Worm (Caenorhabditis elegans): ENCODE results near the gene ZK1127.5.

ZK1127.5 gene

ce11 chrII:7090085-7090484 is 39.6 kb downstream of the ZK1127.5 start:
- no peak for TF ChIP-seq mbf-1 (tag; optimal IDR thresholded peaks at IDR 0.05)
- peak; percentile 26 for TF ChIP-seq crh-2 (tag; optimal IDR thresholded peaks at IDR 0.05)
- peak; percentile 23 for TF ChIP-seq C34F6.9 (tag; optimal IDR thresholded peaks at IDR 0.05)
- no peak for TF ChIP-seq lin-13 (GFP tag; optimal IDR thresholded peaks at IDR 0.05)
- TF ChIP-seq nhr-21 (tag; optimal IDR thresholded peaks at IDR 0.05) = no peak
- TF ChIP-seq nhr-25 (tag; optimal IDR thresholded peaks at IDR 0.05) = peak; percentile 47
- TF ChIP-seq ceh-16 (tag; optimal IDR thresholded peaks at IDR 0.05) = peak; percentile 4
- no peak for TF ChIP-seq zag-1 (tag; optimal IDR thresholded peaks at IDR 0.05)
- TF ChIP-seq sma-9 (GFP tag; optimal IDR thresholded peaks at IDR 0.05) = peak; percentile 26
- no peak for TF ChIP-seq sma-9 (tag; optimal IDR thresholded peaks at IDR 0.05)
- TF ChIP-seq nhr-129 (tag; optimal IDR thresholded peaks at IDR 0.05) = peak; percentile 73
- peak in 1 of 2 experiments; percentile 1 for TF ChIP-seq lsy-2 (tag; optimal IDR thresholded peaks at IDR 0.05)

ce11 chrII:7090852-7091251 is 40.4 kb downstream of the ZK1127.5 start:
- no peak for TF ChIP-seq ama-1 (optimal IDR thresholded peaks at IDR 0.05)
- no peak for TF ChIP-seq unc-62 (GFP tag; optimal IDR thresholded peaks at IDR 0.05)
- TF ChIP-seq fos-1 (tag; optimal IDR thresholded peaks at IDR 0.05) = no peak
- no peak for TF ChIP-seq nhr-21 (tag; optimal IDR thresholded peaks at IDR 0.05)
- no peak for TF ChIP-seq mab-5 (tag; optimal IDR thresholded peaks at IDR 0.05)
- no peak for TF ChIP-seq gmeb-1 (tag; optimal IDR thresholded peaks at IDR 0.05)
- no peak for TF ChIP-seq elt-3 (tag; optimal IDR thresholded peaks at IDR 0.05)
- no peak for TF ChIP-seq C34F6.9 (tag; optimal IDR thresholded peaks at IDR 0.05)
- TF ChIP-seq snpc-4 (tag; optimal IDR thresholded peaks at IDR 0.05) = no peak

- TF ChIP-seq peb-1 (tag; optimal IDR thresholded peaks at IDR 0.05) (no peak), nhr-23 (tag; optimal IDR thresholded peaks at IDR 0.05) (no peak), nhr-21 (tag; optimal IDR thresholded peaks at IDR 0.05) (no peak), nhr-10 (tag; optimal IDR thresholded peaks at IDR 0.05) (no peak), ztf-4 (tag; optimal IDR thresholded peaks at IDR 0.05) (no peak), mdl-1 (tag; optimal IDR thresholded peaks at IDR 0.05) (no peak), gmeb-1 (tag; optimal IDR thresholded peaks at IDR 0.05) (no peak), sem-4 (tag; optimal IDR thresholded peaks at IDR 0.05) (no peak), F13H6.1 (tag; optimal IDR thresholded peaks at IDR 0.05) (no peak), mab-5 (tag; optimal IDR thresholded peaks at IDR 0.05) (no peak), dmd-4 (tag; optimal IDR thresholded peaks at IDR 0.05) (no peak), zag-1 (tag; optimal IDR thresholded peaks at IDR 0.05) (no peak), unc-55 (GFP tag; optimal IDR thresholded peaks at IDR 0.05) (no peak), ztf-11 (tag; optimal IDR thresholded peaks at IDR 0.05) (no peak), C34F6.9 (tag; optimal IDR thresholded peaks at IDR 0.05) (no peak)
Observed at ce11 chrII:7093339-7093821, 42.9 kb downstream of the ZK1127.5 start, which contains the start of gene T02G5.3. Gene T02G5.3 (plus strand): TSS chrII:7093389.

- TF ChIP-seq sma-9 (GFP tag; optimal IDR thresholded peaks at IDR 0.05) (no peak), sma-9 (tag; optimal IDR thresholded peaks at IDR 0.05) (no peak), ztf-11 (tag; optimal IDR thresholded peaks at IDR 0.05) (no peak), nhr-11 (tag; optimal IDR thresholded peaks at IDR 0.05) (no peak), crh-2 (tag; optimal IDR thresholded peaks at IDR 0.05) (no peak), fos-1 (tag; optimal IDR thresholded peaks at IDR 0.05) (no peak), lin-11 (tag; optimal IDR thresholded peaks at IDR 0.05) (no peak), unc-55 (GFP tag; optimal IDR thresholded peaks at IDR 0.05) (no peak), lsy-2 (tag; optimal IDR thresholded peaks at IDR 0.05) (no peak), lin-13 (GFP tag; optimal IDR thresholded peaks at IDR 0.05) (no peak), nhr-23 (tag; optimal IDR thresholded peaks at IDR 0.05) (no peak), lin-39 (tag; optimal IDR thresholded peaks at IDR 0.05) (no peak), blmp-1 (tag; optimal IDR thresholded peaks at IDR 0.05; ENCODE audit: insufficient read depth) (no peak), C34F6.9 (tag; optimal IDR thresholded peaks at IDR 0.05) (no peak), ztf-1 (GFP tag; conservative IDR thresholded peaks at IDR 0.05) (no peak), skn-1 (tag; optimal IDR thresholded peaks at IDR 0.05) (no peak)
Observed at ce11 chrII:7095970-7096369, 45.5 kb downstream of the ZK1127.5 start.

- TF ChIP-seq sma-9 (GFP tag; optimal IDR thresholded peaks at IDR 0.05) (no peak), sma-9 (tag; optimal IDR thresholded peaks at IDR 0.05) (no peak), alr-1 (tag; optimal IDR thresholded peaks at IDR 0.05) (no peak), lsy-2 (tag; optimal IDR thresholded peaks at IDR 0.05) (no peak), nhr-77 (tag; optimal IDR thresholded peaks at IDR 0.05) (no peak), C34F6.9 (tag; optimal IDR thresholded peaks at IDR 0.05) (no peak), nhr-23 (tag; optimal IDR thresholded peaks at IDR 0.05) (no peak), nhr-129 (tag; optimal IDR thresholded peaks at IDR 0.05) (no peak), R02D3.7 (tag; optimal IDR thresholded peaks at IDR 0.05) (no peak), sma-3 (GFP tag; optimal IDR thresholded peaks at IDR 0.05) (no peak), ceh-16 (tag; optimal IDR thresholded peaks at IDR 0.05) (no peak)
Observed at ce11 chrII:7098578-7098977, 48.1 kb downstream of the ZK1127.5 start, which contains the start of gene mct-5. Gene mct-5 (minus strand): TSS chrII:7098593.

All from whole organism, L2 larva.